Fruit fly (Drosophila melanogaster): Measurements from ENCODE around the gene mtrm.

Gene mtrm

dm6 chr3L:8449202-8449799 lies 36.5 kb downstream of the mtrm start, which contains the start of gene CG6983 (continued):
- TF ChIP-seq CG15479 (GFP tag; optimal IDR thresholded peaks at IDR 0.05) (no peak), h (optimal IDR thresholded peaks at IDR 0.05) (no peak), knrl (GFP tag; IDR thresholded peaks at IDR 0.05; ENCODE audit: partially characterized antibody) (peak; percentile 76), CG7357 (GFP tag; IDR thresholded peaks at IDR 0.05) (no peak), CG4328 (GFP tag; optimal IDR thresholded peaks at IDR 0.05) (no peak), luna (GFP tag; optimal IDR thresholded peaks at IDR 0.05) (no peak), jumu (GFP tag; optimal IDR thresholded peaks at IDR 0.05) (no peak), Trl (optimal IDR thresholded peaks at IDR 0.05) (no peak), Trl (GFP tag; optimal IDR thresholded peaks at IDR 0.05) (no peak), BEAF-32 (GFP tag; optimal IDR thresholded peaks at IDR 0.05) (peak; percentile 85), insv (GFP tag; optimal IDR thresholded peaks at IDR 0.05) (no peak), CG4282 (GFP tag; optimal IDR thresholded peaks at IDR 0.05) (no peak), CG6813 (GFP tag; optimal IDR thresholded peaks at IDR 0.05) (no peak), cas (GFP tag; IDR thresholded peaks at IDR 0.05) (peak; percentile 9; the same call in 1 of the 2 replicates), Pdp1 (GFP tag; optimal IDR thresholded peaks at IDR 0.05) (no peak), Doc2 (GFP tag; IDR thresholded peaks at IDR 0.05) (no peak), E2f2 (GFP tag; IDR thresholded peaks at IDR 0.05) (peak; percentile 62; the same call in 1 of the 2 replicates), gfzf (GFP tag; optimal IDR thresholded peaks at IDR 0.05) (no peak), CG17361 (GFP tag; IDR thresholded peaks at IDR 0.05) (0 out of 3 replicates have a peak, but pooled peaks have one; percentile 22), gt (GFP tag; IDR thresholded peaks at IDR 0.05) (no peak), psq (GFP tag; optimal IDR thresholded peaks at IDR 0.05) (no peak), onecut (GFP tag; IDR thresholded peaks at IDR 0.05) (no peak), CG7556 (GFP tag; optimal IDR thresholded peaks at IDR 0.05) (no peak), CG4404 (GFP tag; IDR thresholded peaks at IDR 0.05) (no peak), CG17612 (GFP tag; IDR thresholded peaks at IDR 0.05) (no peak), NC2α (GFP tag; optimal IDR thresholded peaks at IDR 0.05) (no peak), Gsc (GFP tag; IDR thresholded peaks at IDR 0.05) (no peak), CG12744 (GFP tag; optimal IDR thresholded peaks at IDR 0.05) (no peak), CG31365 (tag; optimal IDR thresholded peaks at IDR 0.05) (no peak), CG11456 (GFP tag; IDR thresholded peaks at IDR 0.05) (no peak), B-H1 (GFP tag; IDR thresholded peaks at IDR 0.05) (no peak), lov (optimal IDR thresholded peaks at IDR 0.05) (no peak), lov (GFP tag; IDR thresholded peaks at IDR 0.05) (no peak), CG8359 (GFP tag; optimal IDR thresholded peaks at IDR 0.05; ENCODE audit: borderline replicate concordance) (no peak), Nf-YB (GFP tag; optimal IDR thresholded peaks at IDR 0.05) (no peak), HLH54F (GFP tag; optimal IDR thresholded peaks at IDR 0.05) (no peak), CG2889 (GFP tag; IDR thresholded peaks at IDR 0.05) (no peak), cwo (GFP tag; optimal IDR thresholded peaks at IDR 0.05) (no peak), E2f1 (GFP tag; IDR thresholded peaks at IDR 0.05) (no peak), ems (GFP tag; optimal IDR thresholded peaks at IDR 0.05) (no peak), maf-S (GFP tag; optimal IDR thresholded peaks at IDR 0.05) (no peak), CG4617 (GFP tag; optimal IDR thresholded peaks at IDR 0.05; ENCODE audit: borderline replicate concordance) (no peak), Oli (tag; optimal IDR thresholded peaks at IDR 0.05) (no peak), jing (GFP tag; optimal IDR thresholded peaks at IDR 0.05) (no peak), slou (GFP tag; optimal IDR thresholded peaks at IDR 0.05) (no peak), CG17829 (tag; optimal IDR thresholded peaks at IDR 0.05) (no peak), CG2120 (GFP tag; optimal IDR thresholded peaks at IDR 0.05) (no peak), CG43689 (GFP tag; IDR thresholded peaks at IDR 0.05) (no peak), danr (GFP tag; IDR thresholded peaks at IDR 0.05) (no peak), CG9876 (GFP tag; optimal IDR thresholded peaks at IDR 0.05) (no peak), pita (GFP tag; optimal IDR thresholded peaks at IDR 0.05) (no peak), cg (GFP tag; optimal IDR thresholded peaks at IDR 0.05) (no peak)
